Fruit fly (Drosophila melanogaster): Measurements from ENCODE around the gene CG33310.
A peak's percentile ranks its signal among the peaks of the same experiment; 100 is the strongest.

CG33310 gene

DNA sequence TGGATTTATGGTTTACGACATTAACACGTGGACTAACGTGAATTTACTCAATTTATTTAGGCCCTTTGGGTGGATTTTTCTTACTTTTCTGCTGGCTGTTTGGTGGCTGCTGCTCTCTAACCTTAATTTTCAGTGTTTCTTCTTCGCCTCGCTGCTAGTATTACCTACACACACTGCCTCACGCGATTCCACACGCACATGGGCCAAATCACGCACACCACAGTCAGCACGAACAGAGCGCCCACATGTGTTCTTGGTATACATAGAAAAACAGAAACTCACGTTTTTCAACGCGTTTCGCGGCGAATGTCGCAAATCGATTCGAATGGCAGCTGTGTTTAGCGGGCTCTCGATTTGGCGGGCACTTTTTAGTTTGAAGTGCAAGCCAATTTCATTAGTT, 41.1 kb downstream of the CG33310 start (continued):
- TF ChIP-seq CG1233 (GFP tag; optimal IDR thresholded peaks at IDR 0.05) (peak; percentile 6), Tbp (GFP tag; optimal IDR thresholded peaks at IDR 0.05) (no peak), D (optimal IDR thresholded peaks at IDR 0.05) (no peak), D (GFP tag; optimal IDR thresholded peaks at IDR 0.05) (no peak), Abd-B (GFP tag; optimal IDR thresholded peaks at IDR 0.05) (peak; percentile 30), bcd (GFP tag; optimal IDR thresholded peaks at IDR 0.05) (peak; percentile 4), p53 (GFP tag; optimal IDR thresholded peaks at IDR 0.05) (no peak), Ada2b (GFP tag; IDR thresholded peaks at IDR 0.05) (no peak), CG2129 (GFP tag; IDR thresholded peaks at IDR 0.05; ENCODE audit: partially characterized antibody) (peak; percentile 36; the same call in 1 of the 2 replicates), odd (GFP tag; optimal IDR thresholded peaks at IDR 0.05) (no peak), CG8388 (GFP tag; optimal IDR thresholded peaks at IDR 0.05) (peak; percentile 96), CG12104 (GFP tag; optimal IDR thresholded peaks at IDR 0.05) (no peak), HLH54F (GFP tag; optimal IDR thresholded peaks at IDR 0.05) (peak; percentile 25), vnd (GFP tag; IDR thresholded peaks at IDR 0.05; ENCODE audit: partially characterized antibody) (peak; percentile 48; the same call in 2 of the 3 replicates), CG12942 (GFP tag; optimal IDR thresholded peaks at IDR 0.05) (no peak), CG10462 (GFP tag; optimal IDR thresholded peaks at IDR 0.05) (no peak), CG11560 (tag; IDR thresholded peaks at IDR 0.05) (no peak), Mad (GFP tag; optimal IDR thresholded peaks at IDR 0.05) (no peak), CG5180 (GFP tag; optimal IDR thresholded peaks at IDR 0.05) (no peak), dmrt11E (tag; optimal IDR thresholded peaks at IDR 0.05) (no peak), CkIIα-i1 (GFP tag; IDR thresholded peaks at IDR 0.05) (no peak), Xbp1 (GFP tag; optimal IDR thresholded peaks at IDR 0.05) (peak; percentile 40), usp (GFP tag; optimal IDR thresholded peaks at IDR 0.05) (no peak), Aef1 (GFP tag; IDR thresholded peaks at IDR 0.05) (no peak), mld (GFP tag; IDR thresholded peaks at IDR 0.05; ENCODE audit: partially characterized antibody) (peak; percentile 76), dm (GFP tag; optimal IDR thresholded peaks at IDR 0.05) (peak; percentile 100), Hr51 (GFP tag; optimal IDR thresholded peaks at IDR 0.05) (peak in 1 of 2 experiments; percentile 15), CG1792 (GFP tag; optimal IDR thresholded peaks at IDR 0.05) (peak; percentile 25), zen (tag; optimal IDR thresholded peaks at IDR 0.05) (peak; percentile 47), her (GFP tag; optimal IDR thresholded peaks at IDR 0.05) (peak; percentile 76), Trl (optimal IDR thresholded peaks at IDR 0.05) (no peak), Trl (GFP tag; optimal IDR thresholded peaks at IDR 0.05) (peak; percentile 9), CG15073 (GFP tag; optimal IDR thresholded peaks at IDR 0.05) (no peak), crp (GFP tag; optimal IDR thresholded peaks at IDR 0.05) (peak; percentile 9 to 84), sd (tag; optimal IDR thresholded peaks at IDR 0.05) (no peak), CG4730 (GFP tag; IDR thresholded peaks at IDR 0.05) (peak; percentile 97), CG14860 (GFP tag; IDR thresholded peaks at IDR 0.05; ENCODE audit: partially characterized antibody) (peak; percentile 65), CG7556 (GFP tag; optimal IDR thresholded peaks at IDR 0.05) (no peak), wek (GFP tag; optimal IDR thresholded peaks at IDR 0.05) (no peak), CG2202 (tag; optimal IDR thresholded peaks at IDR 0.05) (no peak), lola (GFP tag; optimal IDR thresholded peaks at IDR 0.05) (no peak), z (GFP tag; IDR thresholded peaks at IDR 0.05) (no peak), Rx (GFP tag; IDR thresholded peaks at IDR 0.05) (no peak), fd3F (GFP tag; optimal IDR thresholded peaks at IDR 0.05) (no peak), Bteb2 (GFP tag; optimal IDR thresholded peaks at IDR 0.05) (peak; percentile 6), CG10267 (tag; optimal IDR thresholded peaks at IDR 0.05) (peak; percentile 83), Med (GFP tag) (peak; percentile 91), Dip2 (GFP tag; IDR thresholded peaks at IDR 0.05) (no peak), sob (GFP tag; IDR thresholded peaks at IDR 0.05) (peak; percentile 61), CG18011 (GFP tag; optimal IDR thresholded peaks at IDR 0.05) (no peak), crc (GFP tag; optimal IDR thresholded peaks at IDR 0.05) (no peak)
